Worm (Caenorhabditis elegans) whole organism, L1 larva: ENCODE data around the gene srw-135.

ENCODE experiments used
- C34B4.2 ChIP-seq: sonication (generic microtip); optimal IDR thresholded peaks from 2 replicates; lab custom pipeline; 2017; ENCODE audit warnings: mild to moderate bottlenecking, missing genetic modification characterization, missing compliant biosample characterization
- F16B12.6 ChIP-seq: fragments of 150-350 bp; optimal IDR thresholded peaks from 2 replicates; lab custom pipeline; 2014; ENCODE audit warnings: missing biosample characterization, missing genetic modification characterization
- alr-1 ChIP-seq: fragments of 200-800 bp; sonication (Bioruptor generic); optimal IDR thresholded peaks from 2 replicates; lab custom pipeline; 2018; ENCODE audit warnings: borderline replicate concordance, mild to moderate bottlenecking, missing genetic modification characterization, missing compliant biosample characterization
- aly-2 ChIP-seq: fragments of 150-350 bp; optimal IDR thresholded peaks from 2 replicates; lab custom pipeline; 2014; ENCODE audit warnings: missing biosample characterization, missing genetic modification characterization
- ama-1 ChIP-seq: fragments of 150-350 bp; optimal IDR thresholded peaks from 2 replicates; lab custom pipeline; 2014
- ceh-8 ChIP-seq: fragments of 200-800 bp; sonication (Bioruptor generic); optimal IDR thresholded peaks from 2 replicates; lab custom pipeline; 2018; ENCODE audit warnings: mild to moderate bottlenecking, missing genetic modification characterization, moderate library complexity, missing compliant biosample characterization
- dpl-1 ChIP-seq, 3 experiments: fragments of 150-350 bp in 2 of 3; sonication (generic microtip) in 1 of 3; optimal IDR thresholded peaks; 2 replicates each; lab custom pipeline; 2014 to 2017; ENCODE audit warnings: missing biosample characterization in 3 of 3, missing genetic modification characterization in 3 of 3, missing genetic modification reagents in 3 of 3
- efl-1 ChIP-seq, 4 experiments: fragments of 150-350 bp; optimal IDR thresholded peaks in 3 of 4; peaks in 1 of 4; 1 replicate in 1 of 4; 2 replicates in 3 of 4; lab custom pipeline; 2014; ENCODE audit warnings: missing biosample characterization in 2 of 4, missing genetic modification characterization in 2 of 4, missing genetic modification reagents in 2 of 4
- efl-3 ChIP-seq: fragments of 200-800 bp; sonication (Bioruptor generic); optimal IDR thresholded peaks from 2 replicates; lab custom pipeline; 2018; ENCODE audit warnings: mild to moderate bottlenecking, missing genetic modification characterization, missing compliant biosample characterization
- elt-2 ChIP-seq: sonication (generic microtip); optimal IDR thresholded peaks from 2 replicates; lab custom pipeline; 2016; ENCODE audit warnings: missing genetic modification characterization, mild to moderate bottlenecking, inconsistent platforms, missing compliant biosample characterization, missing genetic modification reagents
- ets-5 ChIP-seq: fragments of 200-800 bp; sonication (Bioruptor generic); IDR thresholded peaks from 2 replicates; pipeline ENCODE4 v1.3.6; 2022; ENCODE audit warnings: missing genetic modification characterization, missing compliant biosample characterization
- fkh-10 ChIP-seq: sonication (generic microtip); optimal IDR thresholded peaks from 2 replicates; lab custom pipeline; 2017; ENCODE audit warnings: missing biosample characterization, missing genetic modification reagents, missing genetic modification characterization
- fkh-4 ChIP-seq: sonication (generic microtip); optimal IDR thresholded peaks from 2 replicates; lab custom pipeline; 2016; ENCODE audit warnings: missing compliant biosample characterization, missing genetic modification characterization, borderline replicate concordance
- fos-1 ChIP-seq: fragments of 150-350 bp; optimal IDR thresholded peaks from 2 replicates; lab custom pipeline; 2014; ENCODE audit warnings: missing biosample characterization, missing genetic modification characterization
- grh-1 ChIP-seq: fragments of 200-800 bp; sonication (Bioruptor generic); IDR thresholded peaks from 2 replicates; pipeline ENCODE4 v1.3.6; 2022; ENCODE audit warnings: missing genetic modification reagents, missing genetic modification characterization, missing compliant biosample characterization
- hpl-2 ChIP-seq: fragments of 150-350 bp; optimal IDR thresholded peaks from 2 replicates; lab custom pipeline; 2014; ENCODE audit warnings: missing biosample characterization, missing genetic modification reagents, missing genetic modification characterization
- irx-1 ChIP-seq: sonication (generic microtip); optimal IDR thresholded peaks from 2 replicates; lab custom pipeline; 2016; ENCODE audit warnings: missing genetic modification characterization, missing compliant biosample characterization
- lin-14 ChIP-seq: fragments of 200-800 bp; sonication (Bioruptor generic); optimal IDR thresholded peaks from 2 replicates; lab custom pipeline; 2018; ENCODE audit warnings: mild to moderate bottlenecking, missing genetic modification characterization, moderate library complexity, missing compliant biosample characterization
- lir-3 ChIP-seq: sonication (generic microtip); optimal IDR thresholded peaks from 2 replicates; lab custom pipeline; 2016; ENCODE audit warnings: mild to moderate bottlenecking, missing genetic modification characterization, moderate library complexity, missing compliant biosample characterization; ENCODE audit not compliant: poor library complexity
- mab-9 ChIP-seq: fragments of 200-800 bp; sonication (Bioruptor generic); IDR thresholded peaks from 2 replicates; pipeline ENCODE4 v1.3.6; 2022; ENCODE audit warnings: missing genetic modification reagents, missing genetic modification characterization, missing compliant biosample characterization
- mdl-1 ChIP-seq, 2 experiments: fragments of 150-350 bp; optimal IDR thresholded peaks; 2 replicates each; lab custom pipeline; 2014 to 2017; ENCODE audit warnings: missing biosample characterization in 2 of 2, missing genetic modification characterization in 2 of 2, inconsistent platforms in 1 of 2
- nhr-12 ChIP-seq: sonication (generic microtip); optimal IDR thresholded peaks from 2 replicates; lab custom pipeline; 2017; ENCODE audit warnings: missing biosample characterization, missing genetic modification characterization
- nhr-237 ChIP-seq: fragments of 150-350 bp; optimal IDR thresholded peaks from 2 replicates; lab custom pipeline; 2014; ENCODE audit warnings: missing biosample characterization, missing genetic modification characterization
- nhr-28 ChIP-seq: fragments of 150-350 bp; optimal IDR thresholded peaks from 2 replicates; lab custom pipeline; 2014; ENCODE audit warnings: missing biosample characterization, missing genetic modification characterization
- nhr-77 ChIP-seq: fragments of 150-350 bp; optimal IDR thresholded peaks from 2 replicates; lab custom pipeline; 2014; ENCODE audit warnings: missing biosample characterization, missing genetic modification characterization
- nhr-84 ChIP-seq: sonication (generic microtip); optimal IDR thresholded peaks from 2 replicates; lab custom pipeline; 2017; ENCODE audit warnings: missing biosample characterization, missing genetic modification characterization
- snpc-4 ChIP-seq: fragments of 150-350 bp; optimal IDR thresholded peaks from 2 replicates; lab custom pipeline; 2014; ENCODE audit warnings: missing biosample characterization, missing genetic modification characterization
- snu-23 ChIP-seq: sonication (generic microtip); optimal IDR thresholded peaks from 2 replicates; lab custom pipeline; 2016; ENCODE audit warnings: missing genetic modification characterization, missing compliant biosample characterization
- sptf-1 ChIP-seq: fragments of 150-350 bp; optimal IDR thresholded peaks from 2 replicates; lab custom pipeline; 2014; ENCODE audit warnings: missing biosample characterization, missing genetic modification characterization
- sup-37 ChIP-seq: fragments of 200-800 bp; sonication (Bioruptor generic); optimal IDR thresholded peaks from 2 replicates; lab custom pipeline; 2018; ENCODE audit warnings: mild to moderate bottlenecking, missing genetic modification characterization, missing compliant biosample characterization
- tbx-2 ChIP-seq: sonication (generic microtip); optimal IDR thresholded peaks from 2 replicates; lab custom pipeline; 2016; ENCODE audit warnings: missing genetic modification characterization, missing compliant biosample characterization
- unc-130 ChIP-seq: fragments of 150-350 bp; optimal IDR thresholded peaks from 2 replicates; lab custom pipeline; 2017; ENCODE audit warnings: missing biosample characterization, missing genetic modification characterization, inconsistent platforms
- unc-62 ChIP-seq: fragments of 150-350 bp; optimal IDR thresholded peaks from 2 replicates; lab custom pipeline; 2014; ENCODE audit warnings: missing biosample characterization, missing genetic modification reagents, missing genetic modification characterization
- unc-98 ChIP-seq: fragments of 200-800 bp; sonication (Bioruptor generic); IDR thresholded peaks from 2 replicates; pipeline ENCODE4 v1.3.6; 2022; ENCODE audit warnings: missing genetic modification characterization, missing compliant biosample characterization
- xbp-1 ChIP-seq: sonication (generic microtip); optimal IDR thresholded peaks from 2 replicates; lab custom pipeline; 2016; ENCODE audit warnings: missing genetic modification characterization, missing compliant biosample characterization
- ztf-11 ChIP-seq, 2 experiments: sonication (generic microtip); optimal IDR thresholded peaks; 2 replicates each; lab custom pipeline; 2016 to 2017; ENCODE audit warnings: missing genetic modification characterization in 2 of 2, missing biosample characterization in 1 of 2, missing compliant biosample characterization in 1 of 2

srw-135 gene

DNA sequence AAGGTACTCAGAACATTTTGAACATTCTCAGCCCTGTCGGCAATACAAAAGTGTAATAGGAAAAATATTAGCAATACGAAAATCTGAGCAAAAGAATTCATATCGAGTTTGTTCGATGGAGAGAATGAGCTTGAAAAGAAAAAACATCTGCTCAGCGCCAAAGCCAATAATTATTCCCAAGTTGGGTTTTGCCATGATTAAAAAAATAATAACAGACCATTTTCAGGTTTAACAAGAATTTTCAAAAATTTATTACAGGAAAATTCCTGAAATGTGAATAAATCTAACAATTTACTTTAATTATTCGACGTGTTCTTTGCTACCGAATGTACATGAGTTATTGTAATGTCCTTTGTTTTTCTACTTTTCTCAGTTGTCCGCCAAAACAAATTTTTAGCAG lies 21.0 kb upstream of the srw-135 start, which contains the start of gene irld-38:
irld-38 (minus strand) TSS at position 101 of the 400 bp plus-strand sequence.
- no peak for TF ChIP-seq nhr-84
- TF ChIP-seq mab-9 (GFP tag; lab: Robert Waterston, UW): no peak
- TF ChIP-seq sptf-1 (tag; lab: Kevin White, UChicago): no peak
- no peak for TF ChIP-seq lin-14 (GFP tag; lab: Kevin White, UChicago)
- TF ChIP-seq unc-130 (tag; lab: Kevin White, UChicago): no peak
- TF ChIP-seq nhr-237 (tag; lab: Kevin White, UChicago): no peak
- no peak for TF ChIP-seq nhr-12 (tag; lab: Kevin White, UChicago)
- no peak for TF ChIP-seq xbp-1 (tag; lab: Kevin White, UChicago)
- TF ChIP-seq nhr-28 (tag; lab: Kevin White, UChicago): no peak
- no peak for TF ChIP-seq mdl-1 (tag; optimal IDR thresholded peaks at IDR 0.05; lab: Kevin White, UChicago)
- TF ChIP-seq, all 84 proteins: peak for 0

DNA sequence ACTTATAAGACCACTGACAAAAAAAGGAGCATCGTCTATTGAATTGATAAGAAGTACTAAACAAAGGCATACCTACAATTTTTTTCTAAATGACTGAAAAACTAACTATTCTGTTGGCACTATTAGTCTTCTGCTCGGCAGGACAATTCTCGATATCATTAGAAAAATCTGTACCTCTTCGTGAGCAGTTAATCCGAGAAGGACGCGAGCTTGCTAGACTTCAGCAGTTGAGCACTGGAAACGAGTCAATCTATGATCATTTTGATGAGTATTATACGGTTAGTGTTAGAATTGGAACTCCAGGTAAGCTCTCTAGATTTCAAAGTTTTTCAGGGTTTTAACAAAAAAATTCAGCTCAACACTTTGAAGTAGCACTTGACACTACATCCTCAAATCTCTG lies 16.9 kb upstream of the srw-135 start, which contains the start of gene asp-7:
asp-7 (plus strand) TSS at position 81 of the 400 bp plus-strand sequence.
- TF ChIP-seq unc-98 (GFP tag; lab: Robert Waterston, UW): no peak
- no peak for TF ChIP-seq nhr-77 (tag; lab: Kevin White, UChicago)
- TF ChIP-seq nhr-84: no peak
- TF ChIP-seq efl-1 (optimal IDR thresholded peaks at IDR 0.05; lab: Kevin White, UChicago): no peak
- TF ChIP-seq efl-1 (GFP tag; optimal IDR thresholded peaks at IDR 0.05 in 1 of 2; lab: Kevin White, UChicago): peak in 1 of 2 experiments; percentile 80

DNA sequence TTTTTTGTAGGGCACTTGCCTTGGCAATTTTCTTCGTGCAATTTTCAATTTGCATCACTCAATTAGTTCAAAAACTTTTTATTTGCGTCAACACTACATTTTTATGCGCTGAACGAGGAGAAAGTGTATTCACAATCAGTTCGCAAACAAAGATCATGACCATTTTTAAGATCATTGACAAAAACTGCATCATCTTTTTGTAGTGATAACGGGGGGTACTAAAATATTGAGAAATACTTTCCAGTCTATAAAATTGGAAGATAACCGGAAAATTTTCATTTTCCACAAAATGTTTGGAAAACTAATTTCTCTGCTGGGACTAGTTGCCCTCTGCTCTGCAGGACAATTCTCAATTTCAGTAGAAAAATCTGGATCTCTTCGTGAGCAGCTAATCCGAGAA lies 13.0 kb upstream of the srw-135 start, which contains the start of gene asp-8:
asp-8 (plus strand) TSS at position 276 of the 400 bp plus-strand sequence.
- TF ChIP-seq nhr-237 (tag; lab: Kevin White, UChicago): no peak
- TF ChIP-seq unc-62 (GFP tag; lab: Kevin White, UChicago): no peak
- peak; percentile 60 for TF ChIP-seq elt-2
- no peak for TF ChIP-seq alr-1 (tag; lab: Kevin White, UChicago)

DNA sequence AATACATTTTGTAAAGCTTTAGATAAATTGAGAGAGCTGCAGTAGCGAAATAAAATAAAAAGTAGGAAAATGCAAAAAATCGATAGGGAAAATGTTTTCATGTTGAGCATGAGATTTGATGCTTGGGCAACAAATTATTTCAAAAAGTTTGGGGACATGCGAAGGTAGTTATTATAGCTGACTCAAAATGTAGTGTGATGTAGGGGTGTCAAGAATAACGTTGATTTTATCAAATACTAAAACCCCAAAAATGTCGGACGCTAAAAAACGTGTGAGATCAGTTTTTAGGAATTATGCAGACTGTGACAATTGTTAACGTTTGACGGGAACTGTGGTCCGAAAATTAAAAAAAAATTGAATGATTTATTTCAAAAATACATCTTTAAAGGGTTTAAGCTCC lies 10.0 kb upstream of the srw-135 start, which contains the start of gene irld-12:
irld-12 (minus strand) TSS at position 101 of the 400 bp plus-strand sequence.
- TF ChIP-seq mdl-1 (tag; optimal IDR thresholded peaks at IDR 0.05; lab: Kevin White, UChicago) (no peak), xbp-1 (tag; lab: Kevin White, UChicago) (no peak), ama-1 (no peak), ets-5 (no peak), ceh-8 (GFP tag; lab: Kevin White, UChicago) (no peak), tbx-2 (tag; lab: Kevin White, UChicago) (no peak), unc-98 (GFP tag; lab: Robert Waterston, UW) (no peak), aly-2 (no peak), F16B12.6 (tag; lab: Kevin White, UChicago) (no peak), snu-23 (GFP tag; lab: Kevin White, UChicago) (no peak), dpl-1 (GFP tag; optimal IDR thresholded peaks at IDR 0.05; lab: Kevin White, UChicago) (no peak)

DNA sequence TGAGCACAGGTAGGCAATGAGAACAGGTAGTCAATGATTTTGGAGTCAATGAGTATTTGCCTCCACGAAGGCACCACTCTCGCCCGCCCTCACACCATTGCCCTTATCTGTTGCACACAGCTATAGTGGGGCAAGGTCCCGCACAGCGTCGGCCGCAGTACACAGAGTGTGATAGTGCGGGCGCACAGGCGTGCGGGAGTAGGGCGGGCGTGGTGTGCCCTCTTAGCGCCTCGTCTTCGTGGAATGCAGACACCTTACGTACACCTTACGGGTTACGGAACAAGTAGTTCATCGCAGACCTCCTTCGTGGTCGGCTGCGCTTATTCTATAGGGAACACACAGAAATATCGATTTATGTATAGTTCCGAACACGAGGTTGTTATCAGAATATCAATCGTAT lies 6.6 kb upstream of the srw-135 start:
- TF ChIP-seq efl-3 (GFP tag; lab: Kevin White, UChicago) (no peak), ztf-11 (tag; optimal IDR thresholded peaks at IDR 0.05; lab: Kevin White, UChicago) (no peak), grh-1 (no peak), fkh-10 (no peak), ets-5 (no peak), snpc-4 (tag; lab: Kevin White, UChicago) (no peak), lir-3 (tag; lab: Kevin White, UChicago) (no peak), fos-1 (tag; lab: Kevin White, UChicago) (no peak), fkh-4 (no peak), elt-2 (no peak), unc-62 (GFP tag; lab: Kevin White, UChicago) (no peak), sup-37 (GFP tag; lab: Kevin White, UChicago) (no peak), alr-1 (tag; lab: Kevin White, UChicago) (no peak), C34B4.2 (tag; lab: Kevin White, UChicago) (no peak), unc-98 (GFP tag; lab: Robert Waterston, UW) (no peak), hpl-2 (GFP tag; lab: Kevin White, UChicago) (no peak), irx-1 (tag; lab: Kevin White, UChicago) (no peak)
